In the genomic region with DNA sequence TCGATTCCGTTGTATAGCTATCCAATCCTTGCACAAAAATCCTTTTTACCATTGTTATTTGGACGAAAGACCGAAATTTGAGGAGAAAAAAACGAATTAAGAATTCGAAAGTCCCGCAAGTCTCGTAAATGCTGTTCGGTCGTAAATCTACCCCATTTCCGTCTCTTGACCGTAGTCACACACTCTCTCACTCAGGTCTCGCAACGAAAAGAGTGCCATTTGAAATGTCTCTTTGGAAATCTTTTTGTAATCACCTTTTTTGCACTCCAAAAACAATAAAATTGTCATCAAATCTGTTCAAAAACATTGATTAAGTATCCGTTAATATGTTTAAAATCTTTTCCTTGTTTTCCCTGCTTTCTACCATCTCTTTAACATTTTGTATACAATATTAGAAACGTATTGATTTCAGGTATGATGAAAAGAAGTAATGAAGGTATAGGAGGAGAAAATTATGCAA, we compare ENCODE assay signal across 7 worm cellular contexts.
TF ChIP-seq lines count a peak whose summit lies in the region.

A gene (minus strand): TSS at position 115 of the 460 bp plus-strand sequence.
A gene (plus strand): TSS at position 410 of the 460 bp plus-strand sequence.

TF ChIP-seq in whole organism, L1 larva, 84 proteins besides CTCF, POLR2A, EP300 and RAD21 (continued from another document and continues in another):
- peak; percentile 73 for TF ChIP-seq lin-13 (GFP tag; optimal IDR thresholded peaks at IDR 0.05; lab: Kevin White, UChicago)
- no peak for TF ChIP-seq nhr-76 (tag; optimal IDR thresholded peaks at IDR 0.05; lab: Kevin White, UChicago)
- TF ChIP-seq ama-1 (optimal IDR thresholded peaks at IDR 0.05; lab: Kevin White, UChicago), result no peak
- no peak for TF ChIP-seq egl-27 (tag; optimal IDR thresholded peaks at IDR 0.05; lab: Kevin White, UChicago)
- TF ChIP-seq aly-2 (tag; optimal IDR thresholded peaks at IDR 0.05; lab: Kevin White, UChicago), result peak; percentile 56
- TF ChIP-seq dsc-1 (tag; optimal IDR thresholded peaks at IDR 0.05; lab: Kevin White, UChicago), result peak; percentile 52
- peak; percentile 80 for TF ChIP-seq nhr-47 (tag; optimal IDR thresholded peaks at IDR 0.05; lab: Kevin White, UChicago)
- TF ChIP-seq lir-3 (tag; optimal IDR thresholded peaks at IDR 0.05; lab: Kevin White, UChicago; ENCODE audit: poor library complexity), result peak; percentile 42
- no peak for TF ChIP-seq zag-1 (tag; optimal IDR thresholded peaks at IDR 0.05; lab: Kevin White, UChicago)
- no peak for TF ChIP-seq unc-98 (GFP tag; IDR thresholded peaks at IDR 0.05; lab: Robert Waterston, UW)
- no peak for TF ChIP-seq ceh-90 (tag; optimal IDR thresholded peaks at IDR 0.05; lab: Kevin White, UChicago)
- peak; percentile 58 for TF ChIP-seq C04F5.9 (tag; optimal IDR thresholded peaks at IDR 0.05; lab: Kevin White, UChicago)
- peak; percentile 28 for TF ChIP-seq irx-1 (tag; optimal IDR thresholded peaks at IDR 0.05; lab: Kevin White, UChicago)
- TF ChIP-seq tlp-1 (tag; optimal IDR thresholded peaks at IDR 0.05; lab: Kevin White, UChicago), result no peak
- peak in 1 of 2 experiments; percentile 67 for TF ChIP-seq mdl-1 (tag; optimal IDR thresholded peaks at IDR 0.05; lab: Kevin White, UChicago)
- TF ChIP-seq lin-15B (tag; optimal IDR thresholded peaks at IDR 0.05; lab: Kevin White, UChicago), result peak; percentile 92
- TF ChIP-seq skn-1 (tag; optimal IDR thresholded peaks at IDR 0.05; lab: Kevin White, UChicago), result peak; percentile 59
- peak; percentile 77 for TF ChIP-seq fkh-8 (tag; optimal IDR thresholded peaks at IDR 0.05; lab: Kevin White, UChicago)

TF ChIP-seq in whole organism, L2 larva, 48 proteins besides CTCF, POLR2A, EP300 and RAD21 (continued from another document and continues in another):
- peak; percentile 87 for TF ChIP-seq lin-13 (GFP tag; optimal IDR thresholded peaks at IDR 0.05; lab: Kevin White, UChicago)
- TF ChIP-seq dmd-4 (tag; optimal IDR thresholded peaks at IDR 0.05; lab: Kevin White, UChicago), result no peak
- no peak for TF ChIP-seq mdl-1 (tag; optimal IDR thresholded peaks at IDR 0.05; lab: Kevin White, UChicago)
- TF ChIP-seq lsy-2 (tag; optimal IDR thresholded peaks at IDR 0.05; lab: Kevin White, UChicago), result peak; percentile 97 to 99
- TF ChIP-seq lin-39 (tag; optimal IDR thresholded peaks at IDR 0.05; lab: Kevin White, UChicago), result no peak
- TF ChIP-seq lin-11 (tag; optimal IDR thresholded peaks at IDR 0.05; lab: Kevin White, UChicago), result peak; percentile 63
- TF ChIP-seq peb-1 (tag; optimal IDR thresholded peaks at IDR 0.05; lab: Kevin White, UChicago), result no peak
- peak; percentile 12 for TF ChIP-seq egl-27 (tag; optimal IDR thresholded peaks at IDR 0.05; lab: Kevin White, UChicago)
- peak; percentile 69 for TF ChIP-seq sma-3 (GFP tag; optimal IDR thresholded peaks at IDR 0.05; lab: Kevin White, UChicago)
- TF ChIP-seq fos-1 (tag; optimal IDR thresholded peaks at IDR 0.05; lab: Kevin White, UChicago), result peak; percentile 72
- no peak for TF ChIP-seq nhr-12 (tag; optimal IDR thresholded peaks at IDR 0.05; lab: Kevin White, UChicago)
- TF ChIP-seq ceh-16 (tag; optimal IDR thresholded peaks at IDR 0.05; lab: Kevin White, UChicago), result peak; percentile 34
- no peak for TF ChIP-seq nhr-77 (tag; optimal IDR thresholded peaks at IDR 0.05; lab: Kevin White, UChicago)
- TF ChIP-seq elt-3 (tag; optimal IDR thresholded peaks at IDR 0.05; lab: Kevin White, UChicago), result no peak
- TF ChIP-seq mab-5 (tag; optimal IDR thresholded peaks at IDR 0.05; lab: Kevin White, UChicago), result peak; percentile 63
- TF ChIP-seq ama-1 (optimal IDR thresholded peaks at IDR 0.05; lab: Kevin White, UChicago), result peak; percentile 67
- TF ChIP-seq nhr-129 (tag; optimal IDR thresholded peaks at IDR 0.05; lab: Kevin White, UChicago), result peak; percentile 95
- TF ChIP-seq ztf-1 (GFP tag; conservative IDR thresholded peaks at IDR 0.05; lab: Robert Waterston, UW), result no peak
- no peak for TF ChIP-seq snpc-4 (tag; optimal IDR thresholded peaks at IDR 0.05; lab: Kevin White, UChicago)

TF ChIP-seq in whole organism, L3 larva, 47 proteins besides CTCF, POLR2A, EP300 and RAD21 (continued from another document and continues in another):
- TF ChIP-seq elt-1 (tag; optimal IDR thresholded peaks at IDR 0.05; lab: Kevin White, UChicago), result no peak
- TF ChIP-seq nhr-25 (tag; optimal IDR thresholded peaks at IDR 0.05; lab: Kevin White, UChicago), result peak; percentile 60
- TF ChIP-seq nhr-77 (tag; optimal IDR thresholded peaks at IDR 0.05; lab: Kevin White, UChicago), result no peak
- peak; percentile 58 for TF ChIP-seq fkh-10 (GFP tag; optimal IDR thresholded peaks at IDR 0.05; lab: Kevin White, UChicago)
- TF ChIP-seq ama-1 (optimal IDR thresholded peaks at IDR 0.05; lab: Kevin White, UChicago), result peak; percentile 27
- TF ChIP-seq lin-39 (tag; optimal IDR thresholded peaks at IDR 0.05; lab: Kevin White, UChicago), result peak; percentile 92
- TF ChIP-seq egl-27 (tag; optimal IDR thresholded peaks at IDR 0.05; lab: Kevin White, UChicago), result peak; percentile 30
- peak; percentile 85 for TF ChIP-seq skn-1 (tag; optimal IDR thresholded peaks at IDR 0.05; lab: Kevin White, UChicago)
- TF ChIP-seq ZK546.5 (tag; optimal IDR thresholded peaks at IDR 0.05; lab: Kevin White, UChicago), result no peak
- peak; percentile 99 for TF ChIP-seq R02D3.7 (tag; optimal IDR thresholded peaks at IDR 0.05; lab: Kevin White, UChicago)
- peak in 1 of 3 experiments; percentile 26 for TF ChIP-seq elt-3 (tag; optimal IDR thresholded peaks at IDR 0.05; lab: Kevin White, UChicago)
- TF ChIP-seq lsy-12 (tag; optimal IDR thresholded peaks at IDR 0.05; lab: Kevin White, UChicago), result peak; percentile 53
- no peak for TF ChIP-seq fos-1 (tag; optimal IDR thresholded peaks at IDR 0.05; lab: Kevin White, UChicago)
- peak; percentile 56 for TF ChIP-seq hmg-11 (tag; optimal IDR thresholded peaks at IDR 0.05; lab: Kevin White, UChicago)
- TF ChIP-seq egl-5 (tag; optimal IDR thresholded peaks at IDR 0.05; lab: Kevin White, UChicago), result peak; percentile 99
- TF ChIP-seq nfya-1 (tag; optimal IDR thresholded peaks at IDR 0.05; lab: Kevin White, UChicago; ENCODE audit: insufficient read depth), result peak; percentile 96
- peak; percentile 47 for TF ChIP-seq ceh-28 (tag; optimal IDR thresholded peaks at IDR 0.05; lab: Kevin White, UChicago)
- no peak for TF ChIP-seq zag-1 (tag; optimal IDR thresholded peaks at IDR 0.05; lab: Kevin White, UChicago)
- peak; percentile 56 for TF ChIP-seq elt-2 (tag; optimal IDR thresholded peaks at IDR 0.05; lab: Kevin White, UChicago)

TF ChIP-seq in whole organism, L4 larva, 104 proteins besides CTCF, POLR2A, EP300 and RAD21 (continued from another document and continues in another):
- TF ChIP-seq Y5F2A.4 (GFP tag; optimal IDR thresholded peaks at IDR 0.05; lab: Kevin White, UChicago) (no peak), zip-2 (tag; optimal IDR thresholded peaks at IDR 0.05; lab: Kevin White, UChicago) (no peak), vab-7 (GFP tag; IDR thresholded peaks at IDR 0.05; lab: Robert Waterston, UW) (no peak), pha-4 (GFP tag; IDR thresholded peaks at IDR 0.05; lab: Robert Waterston, UW) (no peak), pha-4 (tag; optimal IDR thresholded peaks at IDR 0.05; lab: Kevin White, UChicago) (peak; percentile 83), tag-97 (GFP tag; IDR thresholded peaks at IDR 0.05; lab: Robert Waterston, UW) (no peak), T20F7.1 (GFP tag; optimal IDR thresholded peaks at IDR 0.05; lab: Kevin White, UChicago) (peak; percentile 73), ceh-28 (tag; optimal IDR thresholded peaks at IDR 0.05; lab: Kevin White, UChicago) (no peak), ceh-20 (GFP tag; IDR thresholded peaks at IDR 0.05; lab: Robert Waterston, UW) (no peak; the same call in 1 of the 2 replicates), mdt-29 (GFP tag; IDR thresholded peaks at IDR 0.05; lab: Robert Waterston, UW) (no peak), nhr-28 (tag; optimal IDR thresholded peaks at IDR 0.05; lab: Kevin White, UChicago) (peak; percentile 85), nhr-77 (tag; optimal IDR thresholded peaks at IDR 0.05; lab: Kevin White, UChicago) (peak; percentile 91), ceh-44 (GFP tag; IDR thresholded peaks at IDR 0.05; lab: Robert Waterston, UW) (no peak), lin-29 (GFP tag; IDR thresholded peaks at IDR 0.05; lab: Robert Waterston, UW) (no peak), dpl-1 (GFP tag; optimal IDR thresholded peaks at IDR 0.05; lab: Kevin White, UChicago) (peak; percentile 87), lin-39 (tag; optimal IDR thresholded peaks at IDR 0.05; lab: Kevin White, UChicago) (no peak), aha-1 (tag; lab: Kevin White, UChicago) (peak; percentile 44), sdz-12 (GFP tag; optimal IDR thresholded peaks at IDR 0.05; lab: Kevin White, UChicago) (no peak), ceh-82 (tag; optimal IDR thresholded peaks at IDR 0.05; lab: Kevin White, UChicago) (no peak), lir-3 (tag; optimal IDR thresholded peaks at IDR 0.05; lab: Kevin White, UChicago) (no peak)

TF ChIP-seq in whole organism, late embryonic, 69 proteins besides CTCF, POLR2A, EP300 and RAD21 (continued from another document and continues in another):
- TF ChIP-seq ceh-34 (tag; optimal IDR thresholded peaks at IDR 0.05; lab: Kevin White, UChicago) (no peak), ref-2 (tag; optimal IDR thresholded peaks at IDR 0.05; lab: Kevin White, UChicago) (no peak), ama-1 (optimal IDR thresholded peaks at IDR 0.05; lab: Kevin White, UChicago) (no peak), pag-3 (tag; optimal IDR thresholded peaks at IDR 0.05; lab: Kevin White, UChicago; ENCODE audit: borderline replicate concordance) (no peak), ets-4 (tag; optimal IDR thresholded peaks at IDR 0.05; lab: Kevin White, UChicago) (no peak), nfya-1 (tag; optimal IDR thresholded peaks at IDR 0.05; lab: Kevin White, UChicago) (peak; percentile 71), Y22D7AL.16 (tag; optimal IDR thresholded peaks at IDR 0.05; lab: Kevin White, UChicago) (no peak), T23F11.4 (GFP tag; optimal IDR thresholded peaks at IDR 0.05; lab: Kevin White, UChicago) (no peak), C38D4.7 (GFP tag; optimal IDR thresholded peaks at IDR 0.05; lab: Kevin White, UChicago) (no peak), hlh-8 (tag; optimal IDR thresholded peaks at IDR 0.05; lab: Kevin White, UChicago) (no peak), elt-4 (tag; optimal IDR thresholded peaks at IDR 0.05; lab: Kevin White, UChicago) (no peak), madf-2 (tag; optimal IDR thresholded peaks at IDR 0.05; lab: Kevin White, UChicago) (no peak), pqm-1 (tag; optimal IDR thresholded peaks at IDR 0.05; lab: Kevin White, UChicago) (no peak), ceh-48 (tag; optimal IDR thresholded peaks at IDR 0.05; lab: Kevin White, UChicago) (no peak), sox-4 (tag; optimal IDR thresholded peaks at IDR 0.05; lab: Kevin White, UChicago) (no peak), C08G9.2 (tag; optimal IDR thresholded peaks at IDR 0.05; lab: Kevin White, UChicago) (no peak), ceh-45 (GFP tag; IDR thresholded peaks at IDR 0.05; lab: Robert Waterston, UW) (no peak), npax-4 (tag; optimal IDR thresholded peaks at IDR 0.05; lab: Kevin White, UChicago) (no peak), pros-1 (tag; optimal IDR thresholded peaks at IDR 0.05; lab: Kevin White, UChicago) (no peak), ceh-2 (tag; optimal IDR thresholded peaks at IDR 0.05; lab: Kevin White, UChicago) (no peak), che-1 (tag; optimal IDR thresholded peaks at IDR 0.05; lab: Kevin White, UChicago) (no peak)

TF ChIP-seq in whole organism, mixed stage, embryonic, 35 proteins besides CTCF, POLR2A, EP300 and RAD21 (continued from another document):
- TF ChIP-seq nhr-237 (tag; optimal IDR thresholded peaks at IDR 0.05; lab: Kevin White, UChicago) (peak; percentile 75), nhr-28 (tag; optimal IDR thresholded peaks at IDR 0.05; lab: Kevin White, UChicago) (peak; percentile 13), nhr-12 (tag; optimal IDR thresholded peaks at IDR 0.05; lab: Kevin White, UChicago) (peak; percentile 11), nhr-2 (tag; optimal IDR thresholded peaks at IDR 0.05; lab: Kevin White, UChicago) (peak; percentile 23), lsy-2 (tag; optimal IDR thresholded peaks at IDR 0.05; lab: Kevin White, UChicago) (peak; percentile 96), M03D4.4 (tag; optimal IDR thresholded peaks at IDR 0.05; lab: Kevin White, UChicago) (no peak), lin-13 (tag; optimal IDR thresholded peaks at IDR 0.05; lab: Kevin White, UChicago) (no peak), unc-120 (tag; optimal IDR thresholded peaks at IDR 0.05; lab: Kevin White, UChicago; ENCODE audit: poor library complexity, severe bottlenecking) (peak; percentile 50), sptf-1 (tag; optimal IDR thresholded peaks at IDR 0.05; lab: Kevin White, UChicago) (no peak), nhr-76 (tag; optimal IDR thresholded peaks at IDR 0.05; lab: Kevin White, UChicago) (no peak), hlh-1 (tag; optimal IDR thresholded peaks at IDR 0.05; lab: Kevin White, UChicago) (peak; percentile 43), mls-2 (tag; optimal IDR thresholded peaks at IDR 0.05; lab: Kevin White, UChicago) (no peak), ceh-39 (tag; optimal IDR thresholded peaks at IDR 0.05; lab: Kevin White, UChicago) (peak; percentile 59), ham-2 (GFP tag; optimal IDR thresholded peaks at IDR 0.05; lab: Kevin White, UChicago) (no peak), mep-1 (tag; optimal IDR thresholded peaks at IDR 0.05; lab: Kevin White, UChicago) (peak; percentile 83), ces-1 (GFP tag; optimal IDR thresholded peaks at IDR 0.05; lab: Kevin White, UChicago) (peak; percentile 65), ceh-83 (GFP tag; optimal IDR thresholded peaks at IDR 0.05; lab: Kevin White, UChicago) (no peak)
TF ChIP-seq in whole organism, mixed stage, embryonic: peak in this region for 12.

TF ChIP-seq in whole organism, young adult, 124 proteins besides CTCF, POLR2A, EP300 and RAD21 (continued from another document and continues in another):
- TF ChIP-seq F23B12.7 (tag; optimal IDR thresholded peaks at IDR 0.05; lab: Kevin White, UChicago; ENCODE audit: insufficient read depth) (peak; percentile 84), sptf-2 (GFP tag; optimal IDR thresholded peaks at IDR 0.05; lab: Kevin White, UChicago) (no peak), ZK185.1 (tag; optimal IDR thresholded peaks at IDR 0.05; lab: Kevin White, UChicago; ENCODE audit: poor library complexity, severe bottlenecking) (peak; percentile 3), ztf-26 (tag; optimal IDR thresholded peaks at IDR 0.05; lab: Kevin White, UChicago) (no peak), hmg-1.2 (GFP tag; IDR thresholded peaks at IDR 0.05; lab: Robert Waterston, UW) (peak; percentile 53; the same call in 1 of the 2 replicates), madf-6 (GFP tag; IDR thresholded peaks at IDR 0.05; lab: Robert Waterston, UW) (peak; percentile 87), D2030.7 (GFP tag; IDR thresholded peaks at IDR 0.05; lab: Robert Waterston, UW) (peak; percentile 61; the same call in 1 of the 2 replicates), F39B2.1 (GFP tag; IDR thresholded peaks at IDR 0.05; lab: Robert Waterston, UW) (no peak), rcor-1 (GFP tag; IDR thresholded peaks at IDR 0.05; lab: Robert Waterston, UW) (peak; percentile 55), snpc-1.3 (tag; optimal IDR thresholded peaks at IDR 0.05; lab: Kevin White, UChicago; ENCODE audit: insufficient read depth) (peak; percentile 58), ceh-27 (GFP tag; optimal IDR thresholded peaks at IDR 0.05; lab: Kevin White, UChicago) (peak; percentile 77), dox-1 (GFP tag; IDR thresholded peaks at IDR 0.05; lab: Robert Waterston, UW) (peak; percentile 79), tlf-1 (GFP tag; optimal IDR thresholded peaks at IDR 0.05; lab: Kevin White, UChicago) (peak; percentile 12), Y53F4B.3 (GFP tag; IDR thresholded peaks at IDR 0.05; lab: Robert Waterston, UW) (no peak), chd-7 (tag; optimal IDR thresholded peaks at IDR 0.05; lab: Kevin White, UChicago) (no peak), lsy-27 (tag; optimal IDR thresholded peaks at IDR 0.05; lab: Kevin White, UChicago; ENCODE audit: borderline replicate concordance, insufficient read depth) (no peak), hsf-1 (GFP tag; IDR thresholded peaks at IDR 0.05; lab: Robert Waterston, UW) (peak; percentile 79), K11D2.4 (GFP tag; IDR thresholded peaks at IDR 0.05; lab: Robert Waterston, UW) (no peak), bed-2 (GFP tag; IDR thresholded peaks at IDR 0.05; lab: Robert Waterston, UW) (no peak), xnd-1 (tag; optimal IDR thresholded peaks at IDR 0.05; lab: Kevin White, UChicago) (peak; percentile 56), B0019.2 (GFP tag; conservative IDR thresholded peaks at IDR 0.05; lab: Robert Waterston, UW) (0 out of 2 replicates have a peak, but pooled peaks have one; percentile 8), dpl-1 (GFP tag; optimal IDR thresholded peaks at IDR 0.05; lab: Kevin White, UChicago) (peak; percentile 28), aptf-3 (GFP tag; IDR thresholded peaks at IDR 0.05; lab: Robert Waterston, UW) (no peak), snpc-4 (GFP tag; optimal IDR thresholded peaks at IDR 0.05; lab: Kevin White, UChicago) (no peak), snpc-4 (tag; optimal IDR thresholded peaks at IDR 0.05; lab: Kevin White, UChicago) (peak in 1 of 4 experiments; percentile 63), lin-40 (tag; optimal IDR thresholded peaks at IDR 0.05; lab: Kevin White, UChicago) (peak; percentile 47)
